Worm (Caenorhabditis elegans) whole organism, early embryonic: ENCODE data around the gene clec-255.

Experiments
- aly-1 ChIP-seq: sonication (generic microtip); optimal IDR thresholded peaks from 2 replicates; lab custom pipeline; 2016; ENCODE audit warnings: missing genetic modification characterization, missing compliant biosample characterization
- ama-1 ChIP-seq: fragments of 150-350 bp; optimal IDR thresholded peaks from 2 replicates; lab custom pipeline; 2014
- pes-1 ChIP-seq: fragments of 200-800 bp; sonication (Bioruptor generic); IDR thresholded peaks from 2 replicates; pipeline ENCODE4 v1.3.6; 2022; ENCODE audit warnings: missing genetic modification reagents, missing genetic modification characterization, missing compliant biosample characterization
- sea-1 ChIP-seq: fragments of 200-800 bp; sonication (Bioruptor generic); conservative IDR thresholded peaks from 2 replicates; pipeline ENCODE4 v1.3.6; 2022; ENCODE audit warnings: missing genetic modification characterization, missing compliant biosample characterization

- TF ChIP-seq ama-1 (lab: Kevin White, UChicago) = no peak
- no peak for TF ChIP-seq pes-1 (GFP tag; lab: Robert Waterston, UW)
- no peak for TF ChIP-seq aly-1 (tag; lab: Kevin White, UChicago)
- TF ChIP-seq sea-1 (GFP tag; lab: Robert Waterston, UW) = no peak
These were observed 17.5 kb downstream of the clec-255 start, which contains the start of gene F11D11.6 for ce11 chrV:18753036-18753435.
